Worm (Caenorhabditis elegans) whole organism, L3 larva: ENCODE data around the gene kcc-1.
A peak's percentile ranks its signal among the peaks of the same experiment; 100 is the strongest.

ENCODE experiments used
- R02D3.7 ChIP-seq: fragments of 150-350 bp; optimal IDR thresholded peaks from 2 replicates; lab custom pipeline; 2014; ENCODE audit warnings: missing biosample characterization, missing genetic modification characterization
- ZK546.5 ChIP-seq: sonication (generic microtip); optimal IDR thresholded peaks from 2 replicates; lab custom pipeline; 2017; ENCODE audit warnings: missing biosample characterization, missing genetic modification characterization
- ama-1 ChIP-seq: fragments of 150-350 bp; optimal IDR thresholded peaks from 2 replicates; lab custom pipeline; 2018
- ceh-16 ChIP-seq: sonication (generic microtip); optimal IDR thresholded peaks from 2 replicates; lab custom pipeline; 2017; ENCODE audit warnings: missing biosample characterization, missing genetic modification characterization
- ceh-9 ChIP-seq: sonication (generic microtip); optimal IDR thresholded peaks from 2 replicates; lab custom pipeline; 2018; ENCODE audit warnings: missing biosample characterization, missing genetic modification characterization
- egl-27 ChIP-seq: sonication (generic microtip); optimal IDR thresholded peaks from 4 replicates; lab custom pipeline; 2017; ENCODE audit warnings: missing biosample characterization, missing genetic modification reagents, missing genetic modification characterization
- egl-5 ChIP-seq: fragments of 150-350 bp; optimal IDR thresholded peaks from 2 replicates; lab custom pipeline; 2017; ENCODE audit warnings: missing biosample characterization, missing genetic modification reagents, missing genetic modification characterization, inconsistent platforms
- elt-1 ChIP-seq: fragments of 150-350 bp; optimal IDR thresholded peaks from 2 replicates; lab custom pipeline; 2014; ENCODE audit warnings: missing biosample characterization, missing genetic modification characterization
- elt-2 ChIP-seq: sonication (generic microtip); optimal IDR thresholded peaks from 2 replicates; lab custom pipeline; 2016; ENCODE audit warnings: missing genetic modification reagents, mild to moderate bottlenecking, missing genetic modification characterization, missing compliant biosample characterization
- elt-3 ChIP-seq, 3 experiments: fragments of 150-350 bp in 1 of 3; sonication (generic microtip) in 2 of 3; optimal IDR thresholded peaks; 2 replicates in 2 of 3; 4 replicates in 1 of 3; lab custom pipeline; 2014 to 2017; ENCODE audit warnings: missing biosample characterization in 3 of 3, missing genetic modification characterization in 3 of 3
- eor-1 ChIP-seq, 2 experiments: fragments of 150-350 bp; optimal IDR thresholded peaks; 2 replicates each; lab custom pipeline; 2014 to 2018; ENCODE audit warnings: missing biosample characterization in 2 of 2, missing genetic modification characterization in 2 of 2
- fkh-10 ChIP-seq: sonication (generic microtip); optimal IDR thresholded peaks from 2 replicates; lab custom pipeline; 2017; ENCODE audit warnings: missing biosample characterization, missing genetic modification reagents, missing genetic modification characterization
- fos-1 ChIP-seq: fragments of 150-350 bp; optimal IDR thresholded peaks from 2 replicates; lab custom pipeline; 2014; ENCODE audit warnings: missing biosample characterization, missing genetic modification characterization
- hmg-11 ChIP-seq: sonication (generic microtip); optimal IDR thresholded peaks from 2 replicates; lab custom pipeline; 2016; ENCODE audit warnings: missing genetic modification characterization, missing compliant biosample characterization
- jun-1 ChIP-seq: fragments of 150-350 bp; optimal IDR thresholded peaks from 2 replicates; lab custom pipeline; 2014; ENCODE audit warnings: missing biosample characterization, missing genetic modification reagents, missing genetic modification characterization
- lin-39 ChIP-seq: fragments of 150-350 bp; optimal IDR thresholded peaks from 2 replicates; lab custom pipeline; 2018; ENCODE audit warnings: missing biosample characterization, missing genetic modification reagents, missing genetic modification characterization
- lsy-12 ChIP-seq: sonication (generic microtip); optimal IDR thresholded peaks from 2 replicates; lab custom pipeline; 2016; ENCODE audit warnings: mild to moderate bottlenecking, missing genetic modification characterization, missing compliant biosample characterization
- nhr-12 ChIP-seq: fragments of 150-350 bp; optimal IDR thresholded peaks from 2 replicates; lab custom pipeline; 2014; ENCODE audit warnings: missing biosample characterization, missing genetic modification characterization
- nhr-23 ChIP-seq: fragments of 150-350 bp; optimal IDR thresholded peaks from 2 replicates; lab custom pipeline; 2014; ENCODE audit warnings: missing biosample characterization, missing genetic modification reagents, missing genetic modification characterization
- nhr-237 ChIP-seq: fragments of 150-350 bp; optimal IDR thresholded peaks from 2 replicates; lab custom pipeline; 2014; ENCODE audit warnings: missing biosample characterization, missing genetic modification characterization
- nhr-25 ChIP-seq: sonication (generic microtip); optimal IDR thresholded peaks from 2 replicates; lab custom pipeline; 2017; ENCODE audit warnings: missing biosample characterization, missing genetic modification characterization
- nhr-43 ChIP-seq: sonication (generic microtip); optimal IDR thresholded peaks from 2 replicates; lab custom pipeline; 2016; ENCODE audit warnings: mild to moderate bottlenecking, missing genetic modification characterization, missing compliant biosample characterization; ENCODE audit not compliant: poor library complexity, severe bottlenecking
- nhr-67 ChIP-seq: fragments of 150-350 bp; optimal IDR thresholded peaks from 2 replicates; lab custom pipeline; 2014; ENCODE audit warnings: missing biosample characterization, missing genetic modification characterization
- nhr-77 ChIP-seq: fragments of 150-350 bp; optimal IDR thresholded peaks from 2 replicates; lab custom pipeline; 2014; ENCODE audit warnings: missing biosample characterization, missing genetic modification characterization
- pha-4 ChIP-seq: fragments of 150-350 bp; optimal IDR thresholded peaks from 2 replicates; lab custom pipeline; 2014; ENCODE audit warnings: missing biosample characterization, missing genetic modification reagents, missing genetic modification characterization
- pqm-1 ChIP-seq: fragments of 150-350 bp; optimal IDR thresholded peaks from 2 replicates; lab custom pipeline; 2017; ENCODE audit warnings: missing biosample characterization, missing genetic modification characterization, inconsistent platforms
- skn-1 ChIP-seq: fragments of 150-350 bp; optimal IDR thresholded peaks from 2 replicates; lab custom pipeline; 2014; ENCODE audit warnings: missing biosample characterization, missing genetic modification characterization
- snpc-4 ChIP-seq: fragments of 150-350 bp; optimal IDR thresholded peaks from 2 replicates; lab custom pipeline; 2014; ENCODE audit warnings: missing biosample characterization, missing genetic modification characterization
- tbx-2 ChIP-seq: sonication (generic microtip); optimal IDR thresholded peaks from 2 replicates; lab custom pipeline; 2016; ENCODE audit warnings: mild to moderate bottlenecking, missing genetic modification characterization, missing compliant biosample characterization
- unc-39 ChIP-seq: sonication (generic microtip); optimal IDR thresholded peaks from 4 replicates; lab custom pipeline; 2017; ENCODE audit warnings: missing biosample characterization, missing genetic modification characterization
- zag-1 ChIP-seq: fragments of 150-350 bp; optimal IDR thresholded peaks from 2 replicates; lab custom pipeline; 2014; ENCODE audit warnings: missing biosample characterization, missing genetic modification characterization
- ztf-11 ChIP-seq: fragments of 150-350 bp; optimal IDR thresholded peaks from 2 replicates; lab custom pipeline; 2014; ENCODE audit warnings: missing biosample characterization, missing genetic modification characterization
- ztf-4 ChIP-seq: fragments of 150-350 bp; optimal IDR thresholded peaks from 2 replicates; lab custom pipeline; 2014; ENCODE audit warnings: missing biosample characterization, missing genetic modification characterization

The kcc-1 gene

ce11 chrIV:7212769-7213168 is 6.7 kb downstream of the kcc-1 start:
- peak; percentile 27 for TF ChIP-seq pqm-1 (tag; lab: Kevin White, UChicago)
- no peak for TF ChIP-seq R02D3.7 (tag; lab: Kevin White, UChicago)
- TF ChIP-seq elt-2 (tag; lab: Kevin White, UChicago) = peak; percentile 62
- no peak for TF ChIP-seq unc-39 (tag; lab: Kevin White, UChicago)
- TF ChIP-seq ztf-11 (tag; lab: Kevin White, UChicago) = no peak
- TF ChIP-seq elt-3 (tag; optimal IDR thresholded peaks at IDR 0.05; lab: Kevin White, UChicago) = no peak

ce11 chrIV:7216210-7216609 is 10.1 kb downstream of the kcc-1 start:
- no peak for TF ChIP-seq ztf-4
- TF ChIP-seq jun-1 (tag; lab: Kevin White, UChicago) = no peak
- no peak for TF ChIP-seq nhr-12
- TF ChIP-seq nhr-43 (tag; lab: Kevin White, UChicago) = no peak
- no peak for TF ChIP-seq nhr-77 (tag; lab: Kevin White, UChicago)
- TF ChIP-seq skn-1 (tag; lab: Kevin White, UChicago) = no peak
- no peak for TF ChIP-seq unc-39 (tag; lab: Kevin White, UChicago)
- no peak for TF ChIP-seq elt-1 (tag; lab: Kevin White, UChicago)
- no peak for TF ChIP-seq pha-4 (tag; lab: Kevin White, UChicago)
- no peak for TF ChIP-seq ZK546.5 (tag; lab: Kevin White, UChicago)
- no peak for TF ChIP-seq nhr-67 (tag; lab: Kevin White, UChicago)
- no peak for TF ChIP-seq R02D3.7 (tag; lab: Kevin White, UChicago)
- TF ChIP-seq hmg-11 (tag; lab: Kevin White, UChicago) = no peak
- TF ChIP-seq ceh-9 (tag; lab: Kevin White, UChicago) = no peak
- no peak for TF ChIP-seq fkh-10 (GFP tag; lab: Kevin White, UChicago)
- no peak for TF ChIP-seq ama-1
- TF ChIP-seq nhr-237 = no peak
- TF ChIP-seq snpc-4 (tag; lab: Kevin White, UChicago) = no peak
- no peak for TF ChIP-seq ceh-16 (tag; lab: Kevin White, UChicago)

DNA sequence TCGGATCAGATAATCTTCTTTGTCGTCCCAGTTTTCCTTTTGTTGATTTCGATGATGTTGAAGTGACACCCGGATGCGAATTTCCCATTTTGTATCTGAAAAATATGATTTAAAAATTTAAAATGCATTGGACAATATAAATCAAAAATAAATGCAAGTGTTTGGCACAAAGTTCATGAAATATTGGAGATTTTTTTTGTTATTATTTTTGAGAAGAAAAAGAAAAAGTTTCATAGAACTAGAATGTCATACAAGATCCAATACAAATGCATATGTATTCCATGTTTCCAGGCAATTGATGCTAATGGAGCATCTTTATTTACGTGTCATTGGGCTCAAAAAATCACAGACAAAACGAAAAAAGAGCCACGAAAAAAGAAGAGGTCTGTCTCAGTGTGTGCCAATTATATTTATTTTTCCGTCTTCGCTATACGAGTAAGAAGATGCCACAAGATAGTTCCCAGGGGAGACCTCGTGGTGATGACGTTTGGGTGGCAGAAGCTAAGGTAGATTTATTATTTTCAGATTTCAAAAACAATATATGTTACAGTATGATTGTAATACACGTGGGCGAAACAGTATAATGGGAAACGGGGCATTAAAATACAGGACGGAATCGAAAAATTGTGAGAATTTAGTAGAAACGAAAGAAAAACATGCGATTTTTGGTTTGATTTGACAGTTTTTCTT is 13.5 kb downstream of the kcc-1 start, which contains the start of the genes glb-23 and R13A1.1:
glb-23 (minus strand) TSS at position 101 of the 690 bp plus-strand sequence.
R13A1.1 (plus strand) TSS at position 640 of the 690 bp plus-strand sequence.
- TF ChIP-seq fkh-10 (GFP tag; lab: Kevin White, UChicago) = no peak
- TF ChIP-seq ztf-11 (tag; lab: Kevin White, UChicago) = no peak
- no peak for TF ChIP-seq eor-1 (tag; optimal IDR thresholded peaks at IDR 0.05; lab: Kevin White, UChicago)
- TF ChIP-seq pha-4 (tag; lab: Kevin White, UChicago) = no peak
- TF ChIP-seq egl-5 (tag; lab: Kevin White, UChicago) = no peak
- no peak for TF ChIP-seq egl-27
- TF ChIP-seq lsy-12 (tag; lab: Kevin White, UChicago) = no peak
- TF ChIP-seq skn-1 (tag; lab: Kevin White, UChicago) = no peak
- no peak for TF ChIP-seq elt-1 (tag; lab: Kevin White, UChicago)
- no peak for TF ChIP-seq snpc-4 (tag; lab: Kevin White, UChicago)
- no peak for TF ChIP-seq pqm-1 (tag; lab: Kevin White, UChicago)
- no peak for TF ChIP-seq lin-39 (tag; lab: Kevin White, UChicago)
- TF ChIP-seq nhr-12 = no peak
- no peak for TF ChIP-seq nhr-23 (tag; lab: Kevin White, UChicago)
- no peak for TF ChIP-seq nhr-237
- no peak for TF ChIP-seq tbx-2 (tag; lab: Kevin White, UChicago)
- TF ChIP-seq zag-1 (tag; lab: Kevin White, UChicago) = no peak
- no peak for TF ChIP-seq fos-1 (tag; lab: Kevin White, UChicago)
- no peak for TF ChIP-seq elt-3 (tag; optimal IDR thresholded peaks at IDR 0.05; lab: Kevin White, UChicago)
- no peak for TF ChIP-seq nhr-77 (tag; lab: Kevin White, UChicago)

DNA sequence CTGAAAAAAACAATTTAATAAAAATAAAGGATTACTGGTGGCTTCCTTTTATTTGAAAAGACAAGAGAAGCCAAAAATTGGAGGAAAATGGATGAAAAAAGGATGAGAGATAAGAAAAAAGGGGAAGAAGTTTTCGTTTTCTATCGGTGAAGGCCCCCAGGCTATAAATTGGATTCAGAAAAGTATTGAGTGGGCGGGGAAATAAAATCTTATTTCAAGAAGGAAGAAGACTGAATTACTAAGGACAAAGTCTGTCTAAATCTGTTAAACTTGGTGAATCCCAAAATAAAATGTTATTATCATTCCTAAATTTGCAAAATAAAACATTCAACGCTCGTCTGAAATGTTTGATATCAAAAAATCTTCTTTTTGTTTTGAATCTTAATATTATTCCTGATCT is 16.0 kb downstream of the kcc-1 start:
- no peak for TF ChIP-seq nhr-25 (tag; lab: Kevin White, UChicago)
- TF ChIP-seq skn-1 (tag; lab: Kevin White, UChicago) = no peak
- TF ChIP-seq snpc-4 (tag; lab: Kevin White, UChicago) = no peak
- no peak for TF ChIP-seq egl-5 (tag; lab: Kevin White, UChicago)
- peak; percentile 18 for TF ChIP-seq fkh-10 (GFP tag; lab: Kevin White, UChicago)
